Worm (Caenorhabditis elegans) whole organism, L1 larva: Measurements from ENCODE around the gene atp-4.

Experiments
- elt-2 ChIP-seq: sonication (generic microtip); optimal IDR thresholded peaks from 2 replicates; lab custom pipeline; 2016; ENCODE audit warnings: missing genetic modification characterization, mild to moderate bottlenecking, inconsistent platforms, missing compliant biosample characterization, missing genetic modification reagents
- elt-3 ChIP-seq, 6 experiments: fragments of 150-350 bp in 1 of 6; sonication (generic microtip); optimal IDR thresholded peaks; 2 replicates each; lab custom pipeline; 2017 to 2018; ENCODE audit warnings: missing biosample characterization in 6 of 6, missing genetic modification characterization in 6 of 6, inconsistent platforms in 1 of 6
- lin-13 ChIP-seq: fragments of 150-350 bp; optimal IDR thresholded peaks from 2 replicates; lab custom pipeline; 2014; ENCODE audit warnings: missing biosample characterization, missing genetic modification reagents, missing genetic modification characterization
- lin-39 ChIP-seq: fragments of 150-350 bp; optimal IDR thresholded peaks from 2 replicates; lab custom pipeline; 2014; ENCODE audit warnings: missing biosample characterization, missing genetic modification reagents, missing genetic modification characterization
- mdl-1 ChIP-seq, 2 experiments: fragments of 150-350 bp; optimal IDR thresholded peaks; 2 replicates each; lab custom pipeline; 2014 to 2017; ENCODE audit warnings: missing biosample characterization in 2 of 2, missing genetic modification characterization in 2 of 2, inconsistent platforms in 1 of 2
- mep-1 ChIP-seq: fragments of 150-350 bp; optimal IDR thresholded peaks from 2 replicates; lab custom pipeline; 2014; ENCODE audit warnings: missing biosample characterization, missing genetic modification characterization
- nhr-237 ChIP-seq: fragments of 150-350 bp; optimal IDR thresholded peaks from 2 replicates; lab custom pipeline; 2014; ENCODE audit warnings: missing biosample characterization, missing genetic modification characterization
- nhr-71 ChIP-seq: sonication (generic microtip); optimal IDR thresholded peaks from 2 replicates; lab custom pipeline; 2016; ENCODE audit warnings: mild to moderate bottlenecking, missing genetic modification characterization, moderate library complexity, missing compliant biosample characterization
- nhr-77 ChIP-seq: fragments of 150-350 bp; optimal IDR thresholded peaks from 2 replicates; lab custom pipeline; 2014; ENCODE audit warnings: missing biosample characterization, missing genetic modification characterization
- pax-3 ChIP-seq: fragments of 200-800 bp; sonication (Bioruptor generic); optimal IDR thresholded peaks from 2 replicates; lab custom pipeline; 2018; ENCODE audit warnings: mild to moderate bottlenecking, missing genetic modification characterization, moderate library complexity, missing compliant biosample characterization

- TF ChIP-seq elt-3 (tag; optimal IDR thresholded peaks at IDR 0.05; lab: Kevin White, UChicago): no peak
- no peak for TF ChIP-seq mdl-1 (tag; optimal IDR thresholded peaks at IDR 0.05; lab: Kevin White, UChicago)
- no peak for TF ChIP-seq nhr-77 (tag; lab: Kevin White, UChicago)
- TF ChIP-seq pax-3 (tag; lab: Kevin White, UChicago): no peak
- TF ChIP-seq mep-1 (tag; lab: Kevin White, UChicago): no peak
- TF ChIP-seq elt-2: no peak
- no peak for TF ChIP-seq nhr-237
- TF ChIP-seq nhr-71: no peak
- TF ChIP-seq lin-13: no peak
- no peak for TF ChIP-seq lin-39 (tag; lab: Kevin White, UChicago)
Measured at ce11 chrV:6385677-6386276, 41.1 kb downstream of the atp-4 start.
